Worm (Caenorhabditis elegans): ENCODE measurements around the gene sas-7.

sas-7 gene

ce11 chrIII:10347049-10347448, 26.2 kb downstream of the sas-7 start, which contains the start of gene tbx-8:
Gene tbx-8 (plus strand): TSS chrIII:10347349.
- no peak for TF ChIP-seq unc-62 (GFP tag; optimal IDR thresholded peaks at IDR 0.05)

- TF ChIP-seq unc-62 (GFP tag; optimal IDR thresholded peaks at IDR 0.05) = no peak
Observed at ce11 chrIII:10351595-10352207, 30.9 kb downstream of the sas-7 start, which contains the start of gene T07C4.3. Gene T07C4.3 (plus strand): TSS chrIII:10352157.

ce11 chrIII:10353423-10353822, 32.6 kb downstream of the sas-7 start:
- no peak for TF ChIP-seq unc-62 (GFP tag; optimal IDR thresholded peaks at IDR 0.05)

ce11 chrIII:10354591-10354990, 33.8 kb downstream of the sas-7 start:
- TF ChIP-seq unc-62 (GFP tag; optimal IDR thresholded peaks at IDR 0.05) = no peak

ce11 chrIII:10355382-10355781, 34.6 kb downstream of the sas-7 start, which contains the start of gene spp-1:
Gene spp-1 (minus strand): TSS chrIII:10355668.
- no peak for TF ChIP-seq unc-62 (GFP tag; optimal IDR thresholded peaks at IDR 0.05)

- no peak for TF ChIP-seq unc-62 (GFP tag; optimal IDR thresholded peaks at IDR 0.05)
Observed at ce11 chrIII:10357598-10358186, 36.9 kb downstream of the sas-7 start, which contains the start of gene umps-1. Gene umps-1 (minus strand): TSS chrIII:10357648.

- TF ChIP-seq unc-62 (GFP tag; optimal IDR thresholded peaks at IDR 0.05) = no peak
Observed at ce11 chrIII:10358751-10359150, 37.9 kb downstream of the sas-7 start.

ce11 chrIII:10359916-10360315, 39.1 kb downstream of the sas-7 start:
- TF ChIP-seq unc-62 (GFP tag; optimal IDR thresholded peaks at IDR 0.05) = no peak

- TF ChIP-seq unc-62 (GFP tag; optimal IDR thresholded peaks at IDR 0.05) = no peak
Observed at ce11 chrIII:10361456-10361855, 40.6 kb downstream of the sas-7 start.

- TF ChIP-seq unc-62 (GFP tag; optimal IDR thresholded peaks at IDR 0.05) = no peak
Observed at ce11 chrIII:10362920-10363319, 42.1 kb downstream of the sas-7 start.

- TF ChIP-seq unc-62 (GFP tag; optimal IDR thresholded peaks at IDR 0.05) = no peak
Observed at ce11 chrIII:10364656-10365055, 43.8 kb downstream of the sas-7 start, which contains the start of gene tbc-8. Gene tbc-8 (plus strand): TSS chrIII:10364956.

- no peak for TF ChIP-seq unc-62 (GFP tag; optimal IDR thresholded peaks at IDR 0.05)
Observed at ce11 chrIII:10367355-10367909, 46.6 kb downstream of the sas-7 start.

- TF ChIP-seq unc-62 (GFP tag; optimal IDR thresholded peaks at IDR 0.05) = no peak
Observed at ce11 chrIII:10373845-10374244, 53.0 kb downstream of the sas-7 start.

All from whole organism, dauer.